Worm (Caenorhabditis elegans): Measurements from ENCODE around the gene F56A8.9.
A peak's percentile ranks its signal among the peaks of the same experiment; 100 is the strongest.
"Not testable (repeated sequence)": the region's sequence is repeated elsewhere in the genome, so short reads cannot be mapped to it uniquely, and the experiment has no call there.

Gene F56A8.9

ce11 chrIII:13245281-13245680, 9.2 kb upstream of the F56A8.9 start, which contains the start of gene Y43F4A.4:
Gene Y43F4A.4, plus strand, starts transcription at chrIII:13245581.
- TF ChIP-seq hlh-1 (tag; optimal IDR thresholded peaks at IDR 0.05); bed-3 (GFP tag; optimal IDR thresholded peaks at IDR 0.05); ztf-11 (tag; optimal IDR thresholded peaks at IDR 0.05): not testable (repeated sequence)

ce11 chrIII:13246265-13246664, 8.2 kb upstream of the F56A8.9 start, which contains the start of gene anoh-1:
Gene anoh-1, plus strand, starts transcription at chrIII:13246565.
- TF ChIP-seq sptf-1 (tag; optimal IDR thresholded peaks at IDR 0.05) (no peak), lin-32 (GFP tag; optimal IDR thresholded peaks at IDR 0.05) (no peak), ceh-39 (tag; optimal IDR thresholded peaks at IDR 0.05) (no peak), unc-39 (tag; optimal IDR thresholded peaks at IDR 0.05) (no peak), zip-8 (tag; optimal IDR thresholded peaks at IDR 0.05) (no peak), ztf-11 (tag; optimal IDR thresholded peaks at IDR 0.05) (no peak), elt-1 (tag; optimal IDR thresholded peaks at IDR 0.05; ENCODE audit: borderline replicate concordance, insufficient read depth) (no peak), mab-5 (tag; optimal IDR thresholded peaks at IDR 0.05) (no peak), pha-4 (tag; optimal IDR thresholded peaks at IDR 0.05) (no peak), drap-1 (GFP tag; optimal IDR thresholded peaks at IDR 0.05) (no peak), tbx-8 (GFP tag; optimal IDR thresholded peaks at IDR 0.05) (no peak), hlh-1 (tag; optimal IDR thresholded peaks at IDR 0.05) (no peak), nhr-28 (tag; optimal IDR thresholded peaks at IDR 0.05) (no peak)

- peak; percentile 13 for TF ChIP-seq nhr-237 (tag; optimal IDR thresholded peaks at IDR 0.05)
- peak; percentile 35 for TF ChIP-seq hlh-1 (tag; optimal IDR thresholded peaks at IDR 0.05)
- peak; percentile 7 for TF ChIP-seq sptf-1 (tag; optimal IDR thresholded peaks at IDR 0.05)
- peak; percentile 14 for TF ChIP-seq lsy-2 (tag; optimal IDR thresholded peaks at IDR 0.05)
- no peak for TF ChIP-seq ceh-43 (GFP tag; optimal IDR thresholded peaks at IDR 0.05)
- TF ChIP-seq flh-1 (GFP tag; optimal IDR thresholded peaks at IDR 0.05), result no peak
- peak; percentile 35 for TF ChIP-seq mab-5 (tag; optimal IDR thresholded peaks at IDR 0.05)
- peak; percentile 3 for TF ChIP-seq mep-1 (tag; optimal IDR thresholded peaks at IDR 0.05)
- TF ChIP-seq nhr-76 (tag; optimal IDR thresholded peaks at IDR 0.05), result no peak
- no peak for TF ChIP-seq ztf-11 (tag; optimal IDR thresholded peaks at IDR 0.05)
- peak; percentile 36 for TF ChIP-seq ces-1 (GFP tag; optimal IDR thresholded peaks at IDR 0.05)
- peak; percentile 51 for TF ChIP-seq pha-4 (tag; optimal IDR thresholded peaks at IDR 0.05)
- no peak for TF ChIP-seq snpc-4 (tag; optimal IDR thresholded peaks at IDR 0.05)
- no peak for TF ChIP-seq lin-32 (GFP tag; optimal IDR thresholded peaks at IDR 0.05)
These were observed 2.0 kb downstream of the F56A8.9 start, which contains the start of gene F56A8.3 for ce11 chrIII:13256438-13256928. Gene F56A8.3, plus strand, starts transcription at chrIII:13256878.

ce11 chrIII:13258163-13258562, 3.7 kb downstream of the F56A8.9 start:
- TF ChIP-seq bed-3 (GFP tag; optimal IDR thresholded peaks at IDR 0.05) (no peak), unc-120 (tag; optimal IDR thresholded peaks at IDR 0.05; ENCODE audit: poor library complexity, severe bottlenecking) (no peak), sptf-1 (tag; optimal IDR thresholded peaks at IDR 0.05) (no peak), nhr-2 (tag; optimal IDR thresholded peaks at IDR 0.05) (no peak), ceh-43 (GFP tag; optimal IDR thresholded peaks at IDR 0.05) (no peak), ceh-39 (tag; optimal IDR thresholded peaks at IDR 0.05) (peak; percentile 12), zip-8 (tag; optimal IDR thresholded peaks at IDR 0.05) (no peak), mls-2 (tag; optimal IDR thresholded peaks at IDR 0.05) (peak; percentile 7), sem-2 (GFP tag; optimal IDR thresholded peaks at IDR 0.05) (no peak), drap-1 (GFP tag; optimal IDR thresholded peaks at IDR 0.05) (no peak), lin-13 (tag; optimal IDR thresholded peaks at IDR 0.05) (peak; percentile 0), lsy-2 (tag; optimal IDR thresholded peaks at IDR 0.05) (no peak), ceh-83 (GFP tag; optimal IDR thresholded peaks at IDR 0.05) (no peak), blmp-1 (tag; optimal IDR thresholded peaks at IDR 0.05) (no peak), cnd-1 (tag; optimal IDR thresholded peaks at IDR 0.05) (peak; percentile 87), M03D4.4 (tag; optimal IDR thresholded peaks at IDR 0.05) (no peak), tbx-8 (GFP tag; optimal IDR thresholded peaks at IDR 0.05) (no peak), unc-62 (GFP tag; optimal IDR thresholded peaks at IDR 0.05) (no peak), snpc-4 (tag; optimal IDR thresholded peaks at IDR 0.05) (no peak), lin-32 (GFP tag; optimal IDR thresholded peaks at IDR 0.05) (peak; percentile 15), ces-1 (GFP tag; optimal IDR thresholded peaks at IDR 0.05) (peak; percentile 86), elt-1 (tag; optimal IDR thresholded peaks at IDR 0.05; ENCODE audit: borderline replicate concordance, insufficient read depth) (no peak), ztf-11 (tag; optimal IDR thresholded peaks at IDR 0.05) (no peak), flh-1 (GFP tag; optimal IDR thresholded peaks at IDR 0.05) (no peak), nhr-237 (tag; optimal IDR thresholded peaks at IDR 0.05) (no peak), pha-4 (tag; optimal IDR thresholded peaks at IDR 0.05) (no peak), nhr-28 (tag; optimal IDR thresholded peaks at IDR 0.05) (no peak), mep-1 (tag; optimal IDR thresholded peaks at IDR 0.05) (no peak), nhr-76 (tag; optimal IDR thresholded peaks at IDR 0.05) (no peak), elt-3 (tag; optimal IDR thresholded peaks at IDR 0.05) (no peak), ham-2 (GFP tag; optimal IDR thresholded peaks at IDR 0.05) (no peak), mab-5 (tag; optimal IDR thresholded peaks at IDR 0.05) (no peak), unc-39 (tag; optimal IDR thresholded peaks at IDR 0.05) (no peak), hlh-1 (tag; optimal IDR thresholded peaks at IDR 0.05) (peak; percentile 14), nhr-12 (tag; optimal IDR thresholded peaks at IDR 0.05) (no peak)

All from whole organism, mixed stage, embryonic.